Worm (Caenorhabditis elegans) whole organism, mixed stage, embryonic: ENCODE results near the gene bbs-8.

Experiments used
- M03D4.4 ChIP-seq: sonication (generic microtip); optimal IDR thresholded peaks from 2 replicates; lab custom pipeline; 2017; ENCODE audit warnings: mild to moderate bottlenecking, missing genetic modification characterization, missing compliant biosample characterization
- blmp-1 ChIP-seq: fragments of 150-350 bp; optimal IDR thresholded peaks from 2 replicates; lab custom pipeline; 2014; ENCODE audit warnings: missing biosample characterization, missing genetic modification characterization
- ceh-39 ChIP-seq: fragments of 150-350 bp; optimal IDR thresholded peaks from 2 replicates; lab custom pipeline; 2014; ENCODE audit warnings: missing biosample characterization, missing genetic modification characterization
- ces-1 ChIP-seq: fragments of 150-350 bp; optimal IDR thresholded peaks from 2 replicates; lab custom pipeline; 2014; ENCODE audit warnings: missing biosample characterization, missing genetic modification reagents, missing genetic modification characterization
- drap-1 ChIP-seq: fragments of 200-800 bp; sonication (Bioruptor generic); optimal IDR thresholded peaks from 3 replicates; lab custom pipeline; 2018; ENCODE audit warnings: mild to moderate bottlenecking, missing genetic modification characterization, missing compliant biosample characterization
- elt-3 ChIP-seq: fragments of 150-350 bp; optimal IDR thresholded peaks from 2 replicates; lab custom pipeline; 2014; ENCODE audit warnings: missing biosample characterization, missing genetic modification characterization
- nhr-237 ChIP-seq: fragments of 150-350 bp; optimal IDR thresholded peaks from 2 replicates; lab custom pipeline; 2014; ENCODE audit warnings: missing biosample characterization, missing genetic modification characterization
- nhr-28 ChIP-seq: fragments of 150-350 bp; optimal IDR thresholded peaks from 2 replicates; lab custom pipeline; 2014; ENCODE audit warnings: missing biosample characterization, missing genetic modification characterization

- no peak for TF ChIP-seq blmp-1 (tag; lab: Kevin White, UChicago)
- TF ChIP-seq elt-3: no peak
- no peak for TF ChIP-seq nhr-28 (tag; lab: Kevin White, UChicago)
- TF ChIP-seq drap-1 (GFP tag; lab: Kevin White, UChicago): no peak
- TF ChIP-seq ceh-39 (tag; lab: Kevin White, UChicago): no peak
- TF ChIP-seq nhr-237 (tag; lab: Kevin White, UChicago): no peak
- no peak for TF ChIP-seq M03D4.4 (tag; lab: Kevin White, UChicago)
- no peak for TF ChIP-seq ces-1 (GFP tag; lab: Kevin White, UChicago)
Measured at ce11 chrV:6792565-6792964, 27.7 kb upstream of the bbs-8 start, which contains the start of gene gck-2.
